Worm (Caenorhabditis elegans) whole organism, mixed stage, embryonic: Measurements from ENCODE around the gene fbxa-112.

Source experiments
- M03D4.4 ChIP-seq: sonication (generic microtip); optimal IDR thresholded peaks from 2 replicates; lab custom pipeline; 2017; ENCODE audit warnings: mild to moderate bottlenecking, missing genetic modification characterization, missing compliant biosample characterization
- bed-3 ChIP-seq: fragments of 200-800 bp; sonication (Bioruptor generic); optimal IDR thresholded peaks from 3 replicates; lab custom pipeline; 2018; ENCODE audit warnings: mild to moderate bottlenecking, missing genetic modification characterization, moderate library complexity, missing compliant biosample characterization
- blmp-1 ChIP-seq: fragments of 150-350 bp; optimal IDR thresholded peaks from 2 replicates; lab custom pipeline; 2014; ENCODE audit warnings: missing biosample characterization, missing genetic modification characterization
- ceh-39 ChIP-seq: fragments of 150-350 bp; optimal IDR thresholded peaks from 2 replicates; lab custom pipeline; 2014; ENCODE audit warnings: missing biosample characterization, missing genetic modification characterization
- ceh-43 ChIP-seq: fragments of 200-800 bp; sonication (Bioruptor generic); optimal IDR thresholded peaks from 2 replicates; lab custom pipeline; 2018; ENCODE audit warnings: mild to moderate bottlenecking, missing genetic modification characterization, moderate library complexity, missing compliant biosample characterization
- ceh-83 ChIP-seq: fragments of 200-800 bp; sonication (Bioruptor generic); optimal IDR thresholded peaks from 2 replicates; lab custom pipeline; 2018; ENCODE audit warnings: mild to moderate bottlenecking, missing genetic modification characterization, missing compliant biosample characterization
- ces-1 ChIP-seq: fragments of 150-350 bp; optimal IDR thresholded peaks from 2 replicates; lab custom pipeline; 2014; ENCODE audit warnings: missing biosample characterization, missing genetic modification reagents, missing genetic modification characterization
- cnd-1 ChIP-seq: fragments of 200-800 bp; sonication (Bioruptor generic); optimal IDR thresholded peaks from 2 replicates; lab custom pipeline; 2018; ENCODE audit warnings: mild to moderate bottlenecking, missing genetic modification characterization, missing compliant biosample characterization
- drap-1 ChIP-seq: fragments of 200-800 bp; sonication (Bioruptor generic); optimal IDR thresholded peaks from 3 replicates; lab custom pipeline; 2018; ENCODE audit warnings: mild to moderate bottlenecking, missing genetic modification characterization, missing compliant biosample characterization
- elt-3 ChIP-seq: fragments of 150-350 bp; optimal IDR thresholded peaks from 2 replicates; lab custom pipeline; 2014; ENCODE audit warnings: missing biosample characterization, missing genetic modification characterization
- flh-1 ChIP-seq: fragments of 200-800 bp; sonication (Bioruptor generic); optimal IDR thresholded peaks from 2 replicates; lab custom pipeline; 2018; ENCODE audit warnings: mild to moderate bottlenecking, missing genetic modification characterization, moderate library complexity, missing compliant biosample characterization
- ham-2 ChIP-seq: fragments of 200-800 bp; sonication (Bioruptor generic); optimal IDR thresholded peaks from 2 replicates; lab custom pipeline; 2018; ENCODE audit warnings: mild to moderate bottlenecking, missing genetic modification characterization, missing compliant biosample characterization
- hlh-1 ChIP-seq: fragments of 150-350 bp; optimal IDR thresholded peaks from 2 replicates; lab custom pipeline; 2014; ENCODE audit warnings: missing biosample characterization, missing genetic modification reagents, missing genetic modification characterization
- lin-13 ChIP-seq: fragments of 150-350 bp; optimal IDR thresholded peaks from 2 replicates; lab custom pipeline; 2014; ENCODE audit warnings: missing biosample characterization, missing genetic modification characterization
- lin-32 ChIP-seq: fragments of 200-800 bp; sonication (Bioruptor generic); optimal IDR thresholded peaks from 2 replicates; lab custom pipeline; 2018; ENCODE audit warnings: mild to moderate bottlenecking, missing genetic modification characterization, missing compliant biosample characterization
- lsy-2 ChIP-seq: fragments of 150-350 bp; optimal IDR thresholded peaks from 2 replicates; lab custom pipeline; 2014; ENCODE audit warnings: missing biosample characterization, missing genetic modification characterization
- mab-5 ChIP-seq: fragments of 150-350 bp; optimal IDR thresholded peaks from 2 replicates; lab custom pipeline; 2014; ENCODE audit warnings: missing biosample characterization, missing genetic modification characterization
- mep-1 ChIP-seq: fragments of 150-350 bp; optimal IDR thresholded peaks from 2 replicates; lab custom pipeline; 2017; ENCODE audit warnings: missing biosample characterization, missing genetic modification reagents, missing genetic modification characterization, inconsistent platforms
- nhr-12 ChIP-seq: fragments of 150-350 bp; optimal IDR thresholded peaks from 2 replicates; lab custom pipeline; 2014; ENCODE audit warnings: missing biosample characterization, missing genetic modification characterization
- nhr-237 ChIP-seq: fragments of 150-350 bp; optimal IDR thresholded peaks from 2 replicates; lab custom pipeline; 2014; ENCODE audit warnings: missing biosample characterization, missing genetic modification characterization
- nhr-28 ChIP-seq: fragments of 150-350 bp; optimal IDR thresholded peaks from 2 replicates; lab custom pipeline; 2014; ENCODE audit warnings: missing biosample characterization, missing genetic modification characterization
- nhr-76 ChIP-seq: sonication (generic microtip); optimal IDR thresholded peaks from 2 replicates; lab custom pipeline; 2017; ENCODE audit warnings: missing biosample characterization, missing genetic modification characterization
- pha-4 ChIP-seq: fragments of 150-350 bp; optimal IDR thresholded peaks from 2 replicates; lab custom pipeline; 2018; ENCODE audit warnings: missing biosample characterization, missing genetic modification reagents, missing genetic modification characterization
- sem-2 ChIP-seq: fragments of 200-800 bp; sonication (Bioruptor generic); optimal IDR thresholded peaks from 2 replicates; lab custom pipeline; 2018; ENCODE audit warnings: mild to moderate bottlenecking, missing genetic modification characterization, missing compliant biosample characterization
- snpc-4 ChIP-seq: fragments of 150-350 bp; optimal IDR thresholded peaks from 2 replicates; lab custom pipeline; 2014; ENCODE audit warnings: missing biosample characterization, missing genetic modification characterization
- sptf-1 ChIP-seq: sonication (generic microtip); optimal IDR thresholded peaks from 2 replicates; lab custom pipeline; 2017; ENCODE audit warnings: mild to moderate bottlenecking, missing genetic modification characterization, moderate library complexity, missing compliant biosample characterization
- tbx-8 ChIP-seq: fragments of 200-800 bp; sonication (Bioruptor generic); optimal IDR thresholded peaks from 2 replicates; lab custom pipeline; 2018; ENCODE audit warnings: mild to moderate bottlenecking, missing genetic modification characterization, moderate library complexity, missing compliant biosample characterization
- unc-120 ChIP-seq: sonication (generic microtip); optimal IDR thresholded peaks from 2 replicates; lab custom pipeline; 2017; ENCODE audit warnings: missing genetic modification characterization, missing compliant biosample characterization; ENCODE audit not compliant: poor library complexity, severe bottlenecking
- unc-62 ChIP-seq: fragments of 150-350 bp; optimal IDR thresholded peaks from 2 replicates; lab custom pipeline; 2014; ENCODE audit warnings: missing biosample characterization, missing genetic modification reagents, missing genetic modification characterization
- zip-8 ChIP-seq: fragments of 150-350 bp; optimal IDR thresholded peaks from 2 replicates; lab custom pipeline; 2014; ENCODE audit warnings: missing biosample characterization, missing genetic modification characterization
- ztf-11 ChIP-seq: fragments of 150-350 bp; optimal IDR thresholded peaks from 2 replicates; lab custom pipeline; 2014; ENCODE audit warnings: missing biosample characterization, missing genetic modification characterization

fbxa-112 gene

DNA sequence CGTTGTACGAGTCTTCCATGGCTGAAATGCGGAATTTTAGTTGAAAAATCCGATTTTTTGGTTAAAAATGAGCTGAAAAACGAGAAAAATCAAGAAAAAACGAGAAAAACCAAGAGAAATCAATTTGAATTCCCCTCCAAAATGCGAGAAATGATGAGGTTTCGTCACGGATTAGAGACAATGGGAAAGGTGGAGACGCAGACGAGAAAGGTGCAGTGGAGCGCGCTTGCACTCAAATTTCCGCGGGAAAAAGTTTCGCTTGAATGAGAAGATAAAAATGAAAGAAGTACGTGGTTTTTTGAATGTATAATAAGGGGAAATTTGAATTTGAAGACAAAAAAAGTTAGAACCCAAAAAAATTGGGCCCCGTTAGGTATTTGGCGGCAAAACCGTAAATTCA lies 17.7 kb upstream of the fbxa-112 start, which contains the start of gene efl-1:
TSS of gene efl-1 (minus strand) at position 21 of the 400 bp plus-strand sequence.
- TF ChIP-seq nhr-28 (tag; lab: Kevin White, UChicago) (no peak), ham-2 (GFP tag; lab: Kevin White, UChicago) (no peak), ceh-39 (tag; lab: Kevin White, UChicago) (peak; percentile 31), ces-1 (GFP tag; lab: Kevin White, UChicago) (peak; percentile 96), elt-3 (tag; lab: Kevin White, UChicago) (peak; percentile 47), unc-62 (GFP tag; lab: Kevin White, UChicago) (peak; percentile 36), lin-32 (GFP tag; lab: Kevin White, UChicago) (no peak), sptf-1 (tag; lab: Kevin White, UChicago) (peak; percentile 37), nhr-237 (tag; lab: Kevin White, UChicago) (peak; percentile 88), mab-5 (tag; lab: Kevin White, UChicago) (peak; percentile 52), drap-1 (GFP tag; lab: Kevin White, UChicago) (peak; percentile 77), hlh-1 (tag; lab: Kevin White, UChicago) (peak; percentile 33), blmp-1 (no peak), pha-4 (peak; percentile 58), lin-13 (peak; percentile 88), nhr-76 (tag; lab: Kevin White, UChicago) (no peak), mep-1 (tag; lab: Kevin White, UChicago) (peak; percentile 98), tbx-8 (GFP tag; lab: Kevin White, UChicago) (no peak), lsy-2 (tag; lab: Kevin White, UChicago) (peak; percentile 82), ztf-11 (tag; lab: Kevin White, UChicago) (peak; percentile 37)
- TF ChIP-seq, all 35 proteins: peak for 14

DNA sequence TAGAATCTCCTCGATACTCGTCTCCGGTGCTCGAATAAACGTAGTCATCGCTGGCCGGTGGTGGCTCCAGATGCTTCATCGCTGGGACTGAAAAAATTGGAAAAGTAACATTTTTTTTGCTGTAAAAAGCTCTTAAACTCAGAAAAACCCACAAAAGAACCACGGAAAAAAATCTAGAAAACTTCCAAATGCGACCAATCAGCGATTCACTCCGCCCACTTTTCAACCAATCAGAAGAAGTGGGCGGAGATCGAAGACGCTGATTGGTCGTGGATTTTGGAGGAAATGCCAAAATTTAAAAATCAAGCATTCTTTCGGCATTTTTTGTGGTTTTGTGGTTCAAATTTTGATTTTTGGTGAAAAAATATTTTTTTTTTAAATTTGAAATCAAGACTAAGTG lies 11.1 kb upstream of the fbxa-112 start:
- no peak for TF ChIP-seq nhr-237 (tag; lab: Kevin White, UChicago)

DNA sequence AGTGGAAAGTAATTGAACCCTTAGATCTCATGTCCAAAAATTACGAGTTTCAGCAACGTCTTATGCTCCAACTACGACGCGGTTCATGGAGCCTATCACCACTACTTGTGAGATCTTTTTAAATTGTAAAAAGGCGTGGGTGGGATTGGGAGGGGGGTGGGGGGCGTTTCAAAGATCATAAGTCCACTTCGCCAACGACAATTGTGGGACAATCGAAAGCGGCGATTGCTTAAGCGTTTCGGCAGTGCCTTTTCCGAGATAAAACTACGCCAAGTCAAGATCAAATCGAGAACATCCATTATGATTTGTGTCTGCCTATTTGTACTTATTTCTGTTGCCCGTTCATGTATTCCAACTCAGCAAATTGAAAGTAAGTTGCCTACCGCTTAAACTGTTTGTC lies 8.3 kb upstream of the fbxa-112 start, which contains the start of gene clec-239:
TSS of gene clec-239 (plus strand) at position 301 of the 400 bp plus-strand sequence.
- TF ChIP-seq nhr-237 (tag; lab: Kevin White, UChicago), result no peak
- TF ChIP-seq elt-3 (tag; lab: Kevin White, UChicago), result no peak
- TF ChIP-seq pha-4, result no peak
- TF ChIP-seq flh-1 (GFP tag; lab: Kevin White, UChicago), result no peak
- TF ChIP-seq sem-2, result no peak
- no peak for TF ChIP-seq drap-1 (GFP tag; lab: Kevin White, UChicago)
- no peak for TF ChIP-seq unc-62 (GFP tag; lab: Kevin White, UChicago)
- no peak for TF ChIP-seq ztf-11 (tag; lab: Kevin White, UChicago)
- TF ChIP-seq bed-3 (GFP tag; lab: Kevin White, UChicago), result no peak
- no peak for TF ChIP-seq nhr-12 (tag; lab: Kevin White, UChicago)
- no peak for TF ChIP-seq tbx-8 (GFP tag; lab: Kevin White, UChicago)
- no peak for TF ChIP-seq snpc-4 (tag; lab: Kevin White, UChicago)
- no peak for TF ChIP-seq unc-120
- no peak for TF ChIP-seq ceh-39 (tag; lab: Kevin White, UChicago)
- no peak for TF ChIP-seq ces-1 (GFP tag; lab: Kevin White, UChicago)
- no peak for TF ChIP-seq mab-5 (tag; lab: Kevin White, UChicago)
- no peak for TF ChIP-seq sptf-1 (tag; lab: Kevin White, UChicago)
- no peak for TF ChIP-seq zip-8
- no peak for TF ChIP-seq ceh-43 (GFP tag; lab: Kevin White, UChicago)

DNA sequence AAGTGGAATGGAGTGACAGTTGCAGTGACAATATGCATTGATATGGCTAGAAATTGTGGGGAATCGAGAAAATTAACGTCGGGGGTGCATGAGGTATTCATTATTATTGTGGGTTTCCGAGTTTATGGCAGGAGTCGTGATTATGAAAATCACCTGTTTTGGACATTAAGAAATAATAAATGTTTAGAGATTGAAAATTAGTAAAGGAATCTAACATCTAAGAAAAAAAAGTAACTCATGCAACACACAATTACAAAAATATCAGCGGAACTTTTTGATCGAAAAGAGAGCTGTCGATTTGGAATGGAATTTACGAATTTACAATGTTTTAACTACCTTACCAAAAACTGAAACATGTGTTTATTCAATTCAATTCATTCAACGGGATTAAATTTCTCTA lies 6.9 kb upstream of the fbxa-112 start, which contains the start of gene srh-206:
TSS of gene srh-206 (minus strand) at position 101 of the 400 bp plus-strand sequence.
- TF ChIP-seq sem-2 (no peak), ceh-39 (tag; lab: Kevin White, UChicago) (no peak), ceh-43 (GFP tag; lab: Kevin White, UChicago) (no peak)

DNA sequence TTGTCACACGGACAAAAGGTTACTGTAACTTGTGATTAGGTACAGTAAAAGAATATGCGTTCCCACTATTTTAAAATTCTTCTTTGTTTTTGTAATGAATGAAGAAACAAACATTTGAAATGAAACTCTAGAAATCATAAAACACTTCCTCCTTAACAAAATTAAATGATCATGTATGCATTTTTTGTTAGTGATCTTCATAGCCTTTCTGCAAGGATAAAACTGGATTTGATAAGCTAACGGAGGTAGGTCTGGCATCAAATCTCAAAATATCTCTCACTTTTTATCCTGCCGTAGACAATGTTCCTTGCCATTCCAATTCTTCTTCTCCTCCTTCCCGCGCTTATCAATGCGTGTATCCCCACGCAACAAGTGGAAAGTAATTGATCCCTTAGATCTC lies 3.6 kb upstream of the fbxa-112 start, which contains the start of gene clec-238:
TSS of gene clec-238 (plus strand) at position 301 of the 400 bp plus-strand sequence.
- TF ChIP-seq nhr-76 (tag; lab: Kevin White, UChicago), result no peak
- TF ChIP-seq ztf-11 (tag; lab: Kevin White, UChicago), result no peak
- no peak for TF ChIP-seq blmp-1
- TF ChIP-seq ceh-83 (GFP tag; lab: Kevin White, UChicago), result no peak
- no peak for TF ChIP-seq nhr-237 (tag; lab: Kevin White, UChicago)
- no peak for TF ChIP-seq ces-1 (GFP tag; lab: Kevin White, UChicago)
- no peak for TF ChIP-seq ceh-43 (GFP tag; lab: Kevin White, UChicago)
- TF ChIP-seq tbx-8 (GFP tag; lab: Kevin White, UChicago), result no peak
- TF ChIP-seq bed-3 (GFP tag; lab: Kevin White, UChicago), result no peak
- no peak for TF ChIP-seq ham-2 (GFP tag; lab: Kevin White, UChicago)
- no peak for TF ChIP-seq flh-1 (GFP tag; lab: Kevin White, UChicago)
- TF ChIP-seq zip-8, result no peak
- TF ChIP-seq unc-62 (GFP tag; lab: Kevin White, UChicago), result no peak
- TF ChIP-seq hlh-1 (tag; lab: Kevin White, UChicago), result no peak
- no peak for TF ChIP-seq cnd-1
- TF ChIP-seq mab-5 (tag; lab: Kevin White, UChicago), result no peak
- TF ChIP-seq M03D4.4 (tag; lab: Kevin White, UChicago), result no peak
- no peak for TF ChIP-seq sem-2
- TF ChIP-seq nhr-12 (tag; lab: Kevin White, UChicago), result no peak
- TF ChIP-seq ceh-39 (tag; lab: Kevin White, UChicago), result no peak
